Worm (Caenorhabditis elegans) whole organism, L1 larva: Measurements from ENCODE around the gene C35C5.8.

ENCODE experiments used
- alr-1 ChIP-seq: fragments of 200-800 bp; sonication (Bioruptor generic); optimal IDR thresholded peaks from 2 replicates; lab custom pipeline; 2018; ENCODE audit warnings: borderline replicate concordance, mild to moderate bottlenecking, missing genetic modification characterization, missing compliant biosample characterization
- dpl-1 ChIP-seq, 3 experiments: fragments of 150-350 bp in 2 of 3; sonication (generic microtip) in 1 of 3; optimal IDR thresholded peaks; 2 replicates each; lab custom pipeline; 2014 to 2017; ENCODE audit warnings: missing biosample characterization in 3 of 3, missing genetic modification characterization in 3 of 3, missing genetic modification reagents in 3 of 3
- nhr-12 ChIP-seq: sonication (generic microtip); optimal IDR thresholded peaks from 2 replicates; lab custom pipeline; 2017; ENCODE audit warnings: missing biosample characterization, missing genetic modification characterization
- nhr-237 ChIP-seq: fragments of 150-350 bp; optimal IDR thresholded peaks from 2 replicates; lab custom pipeline; 2014; ENCODE audit warnings: missing biosample characterization, missing genetic modification characterization
- nhr-28 ChIP-seq: fragments of 150-350 bp; optimal IDR thresholded peaks from 2 replicates; lab custom pipeline; 2014; ENCODE audit warnings: missing biosample characterization, missing genetic modification characterization
- unc-130 ChIP-seq: fragments of 150-350 bp; optimal IDR thresholded peaks from 2 replicates; lab custom pipeline; 2017; ENCODE audit warnings: missing biosample characterization, missing genetic modification characterization, inconsistent platforms
- zag-1 ChIP-seq: fragments of 150-350 bp; optimal IDR thresholded peaks from 2 replicates; lab custom pipeline; 2014; ENCODE audit warnings: missing biosample characterization, missing genetic modification characterization

DNA sequence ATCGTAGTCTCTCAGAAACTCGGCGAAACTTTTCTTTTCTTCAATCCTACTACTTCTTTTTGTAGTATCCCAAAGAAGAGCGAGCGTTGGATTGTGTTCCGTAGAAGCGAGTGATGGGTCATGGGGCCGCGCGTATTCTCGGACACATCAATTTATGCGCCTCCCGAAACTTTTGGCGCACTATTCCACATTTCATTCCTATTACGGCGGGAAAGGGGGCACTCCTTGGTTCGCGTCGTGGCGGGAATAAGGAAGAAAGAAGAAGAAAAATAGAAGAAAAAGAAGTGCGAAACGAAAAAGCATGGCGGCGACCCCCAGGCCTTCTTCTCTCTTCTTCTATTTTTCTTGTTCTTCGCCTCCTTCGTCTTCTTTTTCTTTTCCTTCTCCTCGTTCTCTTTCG, 38.3 kb downstream of the C35C5.8 start:
- TF ChIP-seq unc-130 (tag; lab: Kevin White, UChicago) (no peak), dpl-1 (GFP tag; optimal IDR thresholded peaks at IDR 0.05; lab: Kevin White, UChicago) (no peak), alr-1 (tag; lab: Kevin White, UChicago) (no peak), nhr-237 (tag; lab: Kevin White, UChicago) (no peak), nhr-12 (tag; lab: Kevin White, UChicago) (no peak), zag-1 (no peak), nhr-28 (tag; lab: Kevin White, UChicago) (no peak)
